Worm (Caenorhabditis elegans) whole organism, young adult: ENCODE data around the gene alh-8.

Experiments used
- B0019.2 ChIP-seq: fragments of 200-800 bp; sonication (Bioruptor generic); conservative IDR thresholded peaks from 2 replicates; pipeline ENCODE4 v1.3.6; 2022; ENCODE audit warnings: missing genetic modification reagents, missing genetic modification characterization, missing compliant biosample characterization
- K12H6.12 ChIP-seq: fragments of 200-800 bp; sonication (Bioruptor generic); optimal IDR thresholded peaks from 2 replicates; lab custom pipeline; 2018; ENCODE audit warnings: mild to moderate bottlenecking, missing genetic modification characterization, missing compliant biosample characterization
- ZK185.1 ChIP-seq: sonication (generic microtip); optimal IDR thresholded peaks from 2 replicates; lab custom pipeline; 2016; ENCODE audit warnings: mild to moderate bottlenecking, missing genetic modification characterization, missing compliant biosample characterization; ENCODE audit not compliant: poor library complexity, severe bottlenecking
- bed-1 ChIP-seq: fragments of 200-800 bp; sonication (Bioruptor generic); IDR thresholded peaks from 2 replicates; pipeline ENCODE4 v1.3.6; 2022; ENCODE audit warnings: missing genetic modification reagents, missing genetic modification characterization, missing compliant biosample characterization
- ceh-100 ChIP-seq: fragments of 200-800 bp; sonication (Bioruptor generic); IDR thresholded peaks from 2 replicates; pipeline ENCODE4 v1.3.6; 2022; ENCODE audit warnings: missing genetic modification reagents, missing genetic modification characterization, missing compliant biosample characterization
- lin-54 ChIP-seq: fragments of 200-800 bp; sonication (Bioruptor generic); optimal IDR thresholded peaks from 2 replicates; lab custom pipeline; 2018; ENCODE audit warnings: mild to moderate bottlenecking, missing genetic modification characterization, missing compliant biosample characterization
- nfya-2 ChIP-seq: fragments of 200-800 bp; sonication (Bioruptor generic); IDR thresholded peaks from 2 replicates; pipeline ENCODE4 v1.3.6; 2022; ENCODE audit warnings: missing genetic modification reagents, missing genetic modification characterization, missing compliant biosample characterization
- sdz-38 ChIP-seq: sonication (generic microtip); optimal IDR thresholded peaks from 2 replicates; lab custom pipeline; 2016; ENCODE audit warnings: missing genotype, missing genetic modification characterization, missing compliant biosample characterization
- tbp1 ChIP-seq: fragments of 200-800 bp; sonication (Bioruptor generic); optimal IDR thresholded peaks from 2 replicates; lab custom pipeline; 2018; ENCODE audit warnings: mild to moderate bottlenecking, missing genetic modification characterization, missing compliant biosample characterization

DNA sequence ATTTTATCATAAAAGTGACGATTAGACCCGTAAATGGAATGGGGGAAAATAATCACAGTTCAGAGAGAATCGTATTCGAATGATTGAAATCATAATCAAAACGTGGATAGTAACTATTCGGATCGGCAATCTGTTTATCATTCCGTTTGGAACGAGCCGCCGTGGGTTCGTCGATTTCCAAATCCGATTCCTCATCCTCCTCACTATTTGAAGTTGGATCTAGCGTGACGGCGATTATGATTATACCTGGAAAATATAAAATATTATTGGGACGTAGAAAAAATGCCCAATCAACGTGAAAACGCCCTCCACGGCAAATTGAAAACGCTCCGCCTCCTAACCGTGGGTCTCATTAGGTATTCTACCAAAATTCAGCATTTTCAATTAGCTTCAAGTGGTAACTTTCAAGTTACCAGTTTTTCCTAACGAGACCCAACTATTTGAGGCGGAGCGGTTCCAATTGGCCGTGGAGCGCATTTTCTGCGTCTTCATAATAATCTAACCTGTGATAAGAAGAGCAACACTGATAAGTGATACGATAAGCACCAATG lies 2.4 kb downstream of the alh-8 start:
- TF ChIP-seq tbp1 (GFP tag; lab: Kevin White, UChicago) = no peak
- no peak for TF ChIP-seq nfya-2 (GFP tag; lab: Robert Waterston, UW)
- TF ChIP-seq B0019.2 (GFP tag; lab: Robert Waterston, UW) = no peak
- TF ChIP-seq sdz-38 (tag; lab: Kevin White, UChicago) = no peak
- peak; percentile 59 for TF ChIP-seq ZK185.1 (tag; lab: Kevin White, UChicago)
- no peak for TF ChIP-seq lin-54 (GFP tag; lab: Kevin White, UChicago)
- no peak for TF ChIP-seq ceh-100 (GFP tag; lab: Robert Waterston, UW)
- no peak for TF ChIP-seq bed-1
- peak; percentile 6 for TF ChIP-seq K12H6.12
